Worm (Caenorhabditis elegans): ENCODE results near the gene T05C12.1.

- TF ChIP-seq dao-5 (tag; optimal IDR thresholded peaks at IDR 0.05) (no peak), him-1 (tag; optimal IDR thresholded peaks at IDR 0.05) (no peak), W03F9.2 (tag; optimal IDR thresholded peaks at IDR 0.05) (peak; percentile 70)
Measured at ce11 chrII:8124867-8125266, 48.6 kb upstream of the T05C12.1 start, which contains the start of gene ire-1.
